Fruit fly (Drosophila melanogaster) whole organism, prepupa: ENCODE measurements around the gene Atg1.

Experiments used
- CG10669 ChIP-seq: fragments of 200-800 bp; sonication (Bioruptor generic); optimal IDR thresholded peaks from 3 replicates; lab custom pipeline; 2018; ENCODE audit warnings: missing biosample characterization, mild to moderate bottlenecking, missing genetic modification characterization, moderate library complexity
- CG11902 ChIP-seq: fragments of 200-800 bp; sonication (Bioruptor generic); optimal IDR thresholded peaks from 3 replicates; lab custom pipeline; 2016; ENCODE audit warnings: missing biosample characterization, missing genetic modification characterization
- CG16779 ChIP-seq: fragments of 200-800 bp; sonication (Bioruptor generic); optimal IDR thresholded peaks from 3 replicates; lab custom pipeline; 2017; ENCODE audit warnings: missing biosample characterization, mild to moderate bottlenecking, missing genetic modification characterization
- CG3919 ChIP-seq: fragments of 200-800 bp; sonication (Bioruptor generic); optimal IDR thresholded peaks from 3 replicates; lab custom pipeline; 2016; ENCODE audit warnings: missing biosample characterization, missing genetic modification characterization
- CG6854 ChIP-seq: fragments of 200-800 bp; sonication (Bioruptor generic); optimal IDR thresholded peaks from 2 replicates; lab custom pipeline; 2017; ENCODE audit warnings: missing biosample characterization, mild to moderate bottlenecking, missing genetic modification characterization
- CG8119 ChIP-seq: fragments of 200-800 bp; sonication (Bioruptor generic); IDR thresholded peaks from 3 replicates; pipeline ENCODE4 v1.3.6; 2022; ENCODE audit warnings: missing biosample characterization, missing genetic modification characterization
- CG8319 ChIP-seq: fragments of 200-800 bp; sonication (Bioruptor generic); optimal IDR thresholded peaks from 3 replicates; lab custom pipeline; 2016; ENCODE audit warnings: missing biosample characterization, missing genetic modification characterization
- Eip93F ChIP-seq: fragments of 200-800 bp; sonication (Bioruptor generic); optimal IDR thresholded peaks from 2 replicates; lab custom pipeline; 2016; ENCODE audit warnings: missing biosample characterization, mild to moderate bottlenecking, missing genetic modification characterization
- OdsH ChIP-seq: fragments of 200-800 bp; sonication (Bioruptor generic); optimal IDR thresholded peaks from 3 replicates; lab custom pipeline; 2016; ENCODE audit warnings: missing biosample characterization, missing genetic modification characterization
- Sox102F ChIP-seq: fragments of 200-800 bp; sonication (Bioruptor generic); optimal IDR thresholded peaks from 2 replicates; lab custom pipeline; 2016; ENCODE audit warnings: missing biosample characterization, mild to moderate bottlenecking, missing genetic modification characterization
- dac ChIP-seq: fragments of 200-800 bp; sonication (Bioruptor generic); optimal IDR thresholded peaks from 2 replicates; lab custom pipeline; 2017; ENCODE audit warnings: missing biosample characterization, mild to moderate bottlenecking, missing genetic modification characterization
- esn ChIP-seq: fragments of 200-800 bp; sonication (Bioruptor generic); optimal IDR thresholded peaks from 2 replicates; lab custom pipeline; 2016; ENCODE audit warnings: missing biosample characterization, mild to moderate bottlenecking, missing genetic modification characterization, moderate library complexity
- vri ChIP-seq: fragments of 200-800 bp; sonication (Bioruptor generic); optimal IDR thresholded peaks from 3 replicates; lab custom pipeline; 2016; ENCODE audit warnings: missing biosample characterization, mild to moderate bottlenecking, missing genetic modification characterization

dm6 chr3L:12832355-12832881, 27.5 kb upstream of the Atg1 start:
- peak; percentile 34 for TF ChIP-seq Sox102F (GFP tag; lab: Kevin White, UChicago)
- TF ChIP-seq CG11902: no peak
- no peak for TF ChIP-seq Eip93F (GFP tag; lab: Kevin White, UChicago)
- peak; percentile 62; the same call in 1 of the 3 replicates for TF ChIP-seq CG8119 (GFP tag; lab: Robert Waterston, UW)
- TF ChIP-seq CG16779: peak; percentile 54
- no peak for TF ChIP-seq esn (GFP tag; lab: Kevin White, UChicago)
- TF ChIP-seq CG6854 (GFP tag; lab: Kevin White, UChicago): peak; percentile 58
- no peak for TF ChIP-seq CG10669 (GFP tag; lab: Kevin White, UChicago)
- TF ChIP-seq CG3919: peak; percentile 31
- TF ChIP-seq OdsH (GFP tag; lab: Kevin White, UChicago): no peak
- no peak for TF ChIP-seq CG8319 (GFP tag; lab: Kevin White, UChicago)
- no peak for TF ChIP-seq dac (GFP tag; lab: Kevin White, UChicago)
- peak; percentile 26 for TF ChIP-seq vri
